Fruit fly (Drosophila melanogaster): Measurements from ENCODE around the gene CG43092.

The CG43092 gene

dm6 chr3R:22781412-22781811 is 11.9 kb upstream of the CG43092 start:
- TF ChIP-seq CG4282 (GFP tag; optimal IDR thresholded peaks at IDR 0.05) (no peak), chif (GFP tag; optimal IDR thresholded peaks at IDR 0.05) (no peak), Oaz (GFP tag; IDR thresholded peaks at IDR 0.05) (no peak), dmrt99B (tag; optimal IDR thresholded peaks at IDR 0.05) (no peak), MBD-R2 (GFP tag; IDR thresholded peaks at IDR 0.05) (no peak), Elba2 (GFP tag; optimal IDR thresholded peaks at IDR 0.05) (no peak), Six4 (GFP tag; optimal IDR thresholded peaks at IDR 0.05) (no peak), CrebB (tag; optimal IDR thresholded peaks at IDR 0.05) (peak; percentile 11), CG31224 (GFP tag; IDR thresholded peaks at IDR 0.05) (no peak), CG6683 (GFP tag; optimal IDR thresholded peaks at IDR 0.05) (no peak), HLH3B (GFP tag; IDR thresholded peaks at IDR 0.05) (no peak; the same call in 1 of the 2 replicates), CG13123 (GFP tag; optimal IDR thresholded peaks at IDR 0.05) (no peak), E2f1 (GFP tag; IDR thresholded peaks at IDR 0.05) (no peak), CG7357 (GFP tag; IDR thresholded peaks at IDR 0.05) (no peak), CG3163 (GFP tag; optimal IDR thresholded peaks at IDR 0.05) (no peak), CG2889 (GFP tag; IDR thresholded peaks at IDR 0.05) (no peak), Med (GFP tag) (no peak), CG34422 (GFP tag; IDR thresholded peaks at IDR 0.05) (peak; percentile 42; the same call in 1 of the 3 replicates), Xrp1 (GFP tag; IDR thresholded peaks at IDR 0.05) (peak; percentile 32), exex (tag; optimal IDR thresholded peaks at IDR 0.05) (no peak), p53 (GFP tag; optimal IDR thresholded peaks at IDR 0.05) (no peak), CG11695 (GFP tag; IDR thresholded peaks at IDR 0.05) (no peak), CG2199 (GFP tag; IDR thresholded peaks at IDR 0.05) (0 out of 3 replicates have a peak, but pooled peaks have one; percentile 29), psq (GFP tag; optimal IDR thresholded peaks at IDR 0.05) (no peak), CG7928 (GFP tag; optimal IDR thresholded peaks at IDR 0.05) (no peak), so (GFP tag; IDR thresholded peaks at IDR 0.05) (peak; percentile 78; the same call in 2 of the 3 replicates), disco-r (GFP tag; optimal IDR thresholded peaks at IDR 0.05) (no peak), CG14667 (GFP tag; IDR thresholded peaks at IDR 0.05) (no peak), chn (GFP tag; optimal IDR thresholded peaks at IDR 0.05) (no peak), CG10209 (GFP tag; optimal IDR thresholded peaks at IDR 0.05) (no peak), ranshi (GFP tag; IDR thresholded peaks at IDR 0.05) (no peak), Hr51 (GFP tag; optimal IDR thresholded peaks at IDR 0.05) (no peak), corto (GFP tag; optimal IDR thresholded peaks at IDR 0.05) (peak; percentile 28), yki (optimal IDR thresholded peaks at IDR 0.05) (no peak), fd96Cb (tag; optimal IDR thresholded peaks at IDR 0.05) (no peak), h (optimal IDR thresholded peaks at IDR 0.05) (no peak), Antp (GFP tag; optimal IDR thresholded peaks at IDR 0.05) (no peak), dimm (GFP tag; IDR thresholded peaks at IDR 0.05) (no peak), Stat92E (GFP tag; optimal IDR thresholded peaks at IDR 0.05) (peak in 1 of 3 experiments; percentile 36), Dip3 (GFP tag; optimal IDR thresholded peaks at IDR 0.05) (no peak), CG9876 (GFP tag; optimal IDR thresholded peaks at IDR 0.05) (no peak), CG43689 (GFP tag; IDR thresholded peaks at IDR 0.05) (no peak), gcm (GFP tag; optimal IDR thresholded peaks at IDR 0.05) (peak; percentile 2), Hand (GFP tag; optimal IDR thresholded peaks at IDR 0.05) (peak; percentile 34), dati (GFP tag; IDR thresholded peaks at IDR 0.05) (no peak), Bgb (GFP tag; IDR thresholded peaks at IDR 0.05; ENCODE audit: partially characterized antibody) (no peak; the same call in 1 of the 2 replicates), CG6813 (GFP tag; optimal IDR thresholded peaks at IDR 0.05) (no peak), CG34376 (GFP tag; optimal IDR thresholded peaks at IDR 0.05) (no peak), sna (GFP tag; IDR thresholded peaks at IDR 0.05; ENCODE audit: partially characterized antibody) (no peak), onecut (GFP tag; IDR thresholded peaks at IDR 0.05) (peak; percentile 53), CG8388 (GFP tag; optimal IDR thresholded peaks at IDR 0.05) (no peak), CG32532 (GFP tag; IDR thresholded peaks at IDR 0.05) (peak; percentile 63), CG10431 (GFP tag; optimal IDR thresholded peaks at IDR 0.05) (no peak)

All from whole organism, embryonic.